Worm (Caenorhabditis elegans): Measurements from ENCODE around the gene meg-1.

The meg-1 gene

ce11 chrX:13929534-13929933, at the start of gene meg-1:
meg-1 (minus strand) TSS chrX:13929634.
- TF ChIP-seq ama-1 (optimal IDR thresholded peaks at IDR 0.05) (no peak), tbx-11 (GFP tag; IDR thresholded peaks at IDR 0.05) (no peak), hnd-1 (tag; optimal IDR thresholded peaks at IDR 0.05) (no peak), tbx-37 (GFP tag; conservative IDR thresholded peaks at IDR 0.05) (no peak), B0310.2 (tag; optimal IDR thresholded peaks at IDR 0.05) (no peak), tra-4 (tag; optimal IDR thresholded peaks at IDR 0.05) (no peak)

DNA sequence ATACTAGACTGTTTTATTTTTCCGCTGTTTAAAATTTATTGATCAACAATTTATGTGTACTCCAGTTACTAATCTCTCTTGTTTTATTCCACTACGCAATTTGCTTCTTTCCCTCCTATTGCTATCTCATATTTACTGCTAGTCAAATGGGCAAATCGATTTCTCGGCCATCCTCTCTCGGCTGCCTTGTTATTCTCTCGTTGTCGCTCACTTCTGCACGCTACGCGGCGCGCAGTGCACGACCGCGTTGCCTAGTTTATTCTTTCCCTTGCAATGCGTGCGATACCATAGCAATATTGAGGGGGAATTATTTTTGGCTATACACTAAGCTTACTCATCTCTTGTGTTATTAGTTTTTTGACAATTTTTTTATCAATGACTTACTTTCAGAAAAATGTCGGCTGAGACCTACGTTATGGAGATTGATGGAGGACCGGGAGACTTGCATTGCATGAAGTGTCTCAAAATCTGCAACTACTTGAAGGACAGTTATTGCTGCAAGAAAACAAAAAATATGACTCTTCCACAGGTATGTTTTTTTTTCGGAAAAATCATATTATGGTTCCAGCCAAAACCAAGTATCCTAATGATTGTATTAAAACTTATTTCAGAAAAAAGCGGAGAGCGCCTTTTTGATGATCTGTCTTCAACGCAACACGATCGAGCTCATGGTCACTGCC, 48.1 kb upstream of the meg-1 start, which contains the start of gene F48F7.6:
Gene F48F7.6 (plus strand): TSS at position 391 of the 680 bp plus-strand sequence.
- TF ChIP-seq B0310.2 (tag; optimal IDR thresholded peaks at IDR 0.05) (no peak), pes-1 (GFP tag; IDR thresholded peaks at IDR 0.05) (no peak), tra-4 (tag; optimal IDR thresholded peaks at IDR 0.05) (no peak), F13C5.2 (tag; optimal IDR thresholded peaks at IDR 0.05) (peak; percentile 50), hmg-4 (GFP tag; optimal IDR thresholded peaks at IDR 0.05) (peak; percentile 72), scrt-1 (GFP tag; IDR thresholded peaks at IDR 0.05) (no peak), tbx-11 (GFP tag; IDR thresholded peaks at IDR 0.05) (no peak), ceh-13 (GFP tag; optimal IDR thresholded peaks at IDR 0.05) (no peak), aly-1 (tag; optimal IDR thresholded peaks at IDR 0.05) (peak; percentile 60), hnd-1 (tag; optimal IDR thresholded peaks at IDR 0.05) (no peak), flt-1 (GFP tag; IDR thresholded peaks at IDR 0.05) (peak; percentile 40; the same call in 1 of the 2 replicates), ets-7 (tag; optimal IDR thresholded peaks at IDR 0.05) (no peak)

DNA sequence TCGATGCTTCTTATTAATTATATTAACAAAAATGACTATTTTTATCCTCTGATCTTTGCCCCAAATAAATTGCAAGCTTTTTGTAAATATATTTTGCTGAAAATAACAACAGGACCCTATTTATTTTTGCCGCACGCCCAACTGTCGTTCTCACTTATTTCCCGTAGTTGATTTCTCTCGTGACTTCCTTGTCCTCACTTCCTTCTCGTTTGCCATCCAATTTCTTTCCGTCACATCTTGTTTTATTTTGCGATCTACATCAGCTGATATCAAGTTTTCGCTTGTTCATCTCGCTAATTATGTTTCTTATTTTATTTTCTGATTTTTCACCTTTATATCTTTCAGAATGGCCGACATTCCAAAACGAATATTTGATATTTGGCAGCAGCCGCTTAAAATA, 45.9 kb upstream of the meg-1 start, which contains the start of gene F48F7.5:
Gene F48F7.5 (plus strand): TSS at position 340 of the 400 bp plus-strand sequence.
- no peak for TF ChIP-seq ama-1 (optimal IDR thresholded peaks at IDR 0.05)
- TF ChIP-seq F13C5.2 (tag; optimal IDR thresholded peaks at IDR 0.05), result no peak
- no peak for TF ChIP-seq tra-4 (tag; optimal IDR thresholded peaks at IDR 0.05)
- no peak for TF ChIP-seq ceh-36 (tag; optimal IDR thresholded peaks at IDR 0.05)
- TF ChIP-seq hnd-1 (tag; optimal IDR thresholded peaks at IDR 0.05), result no peak
- TF ChIP-seq aly-1 (tag; optimal IDR thresholded peaks at IDR 0.05), result no peak
- no peak for TF ChIP-seq scrt-1 (GFP tag; IDR thresholded peaks at IDR 0.05)
- no peak for TF ChIP-seq tbx-11 (GFP tag; IDR thresholded peaks at IDR 0.05)
- no peak for TF ChIP-seq hmg-4 (GFP tag; optimal IDR thresholded peaks at IDR 0.05)
- no peak for TF ChIP-seq ceh-13 (GFP tag; optimal IDR thresholded peaks at IDR 0.05)

ce11 chrX:13974448-13975071, 45.1 kb upstream of the meg-1 start:
- no peak for TF ChIP-seq hnd-1 (tag; optimal IDR thresholded peaks at IDR 0.05)
- TF ChIP-seq hmbx-1 (tag; optimal IDR thresholded peaks at IDR 0.05), result no peak
- no peak for TF ChIP-seq hmg-4 (GFP tag; optimal IDR thresholded peaks at IDR 0.05)
- TF ChIP-seq tra-4 (tag; optimal IDR thresholded peaks at IDR 0.05), result no peak
- TF ChIP-seq ceh-13 (GFP tag; optimal IDR thresholded peaks at IDR 0.05), result no peak
- no peak for TF ChIP-seq scrt-1 (GFP tag; IDR thresholded peaks at IDR 0.05)
- TF ChIP-seq aly-1 (tag; optimal IDR thresholded peaks at IDR 0.05), result no peak
- TF ChIP-seq ceh-36 (tag; optimal IDR thresholded peaks at IDR 0.05), result no peak
- TF ChIP-seq ets-7 (tag; optimal IDR thresholded peaks at IDR 0.05), result no peak

DNA sequence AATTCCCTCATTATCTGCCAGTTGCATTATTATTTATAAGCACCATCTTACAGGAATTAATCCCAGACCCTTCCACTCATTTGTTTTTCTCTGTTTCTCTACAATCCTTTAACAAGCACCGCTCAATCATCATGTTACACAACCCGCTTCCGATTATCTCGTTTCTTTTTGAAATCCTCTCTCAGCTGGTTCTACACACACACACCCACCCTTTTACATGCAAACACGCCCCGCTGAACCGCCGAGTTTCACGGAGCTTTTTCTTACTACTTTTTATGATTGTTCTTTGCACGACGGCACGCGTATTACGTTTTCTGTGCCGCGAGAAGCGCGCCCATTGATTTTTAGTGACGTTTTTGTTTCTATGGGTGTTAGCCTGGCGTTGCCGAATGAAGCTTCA, 44.3 kb upstream of the meg-1 start:
- TF ChIP-seq hmbx-1 (tag; optimal IDR thresholded peaks at IDR 0.05) (no peak), ceh-13 (GFP tag; optimal IDR thresholded peaks at IDR 0.05) (no peak), aly-1 (tag; optimal IDR thresholded peaks at IDR 0.05) (no peak), ama-1 (optimal IDR thresholded peaks at IDR 0.05) (no peak), tbx-37 (GFP tag; conservative IDR thresholded peaks at IDR 0.05) (no peak), scrt-1 (GFP tag; IDR thresholded peaks at IDR 0.05) (no peak), flt-1 (GFP tag; IDR thresholded peaks at IDR 0.05) (no peak), tra-4 (tag; optimal IDR thresholded peaks at IDR 0.05) (no peak), sea-1 (GFP tag; conservative IDR thresholded peaks at IDR 0.05) (no peak), pes-1 (GFP tag; IDR thresholded peaks at IDR 0.05) (no peak), hmg-4 (GFP tag; optimal IDR thresholded peaks at IDR 0.05) (no peak)

- TF ChIP-seq flt-1 (GFP tag; IDR thresholded peaks at IDR 0.05) (0 out of 2 replicates have a peak, but pooled peaks have one; percentile 4), sea-1 (GFP tag; conservative IDR thresholded peaks at IDR 0.05) (0 out of 2 replicates have a peak, but pooled peaks have one; percentile 7), pes-1 (GFP tag; IDR thresholded peaks at IDR 0.05) (peak; percentile 15; the same call in 1 of the 2 replicates), tbx-37 (GFP tag; conservative IDR thresholded peaks at IDR 0.05) (0 out of 2 replicates have a peak, but pooled peaks have one; percentile 34)
These were observed 43.7 kb upstream of the meg-1 start for ce11 chrX:13973086-13973485.

- TF ChIP-seq pes-1 (GFP tag; IDR thresholded peaks at IDR 0.05) (no peak), tbx-37 (GFP tag; conservative IDR thresholded peaks at IDR 0.05) (0 out of 2 replicates have a peak, but pooled peaks have one; percentile 7), hmg-4 (GFP tag; optimal IDR thresholded peaks at IDR 0.05) (peak; percentile 74)
These were observed 40.0 kb upstream of the meg-1 start for ce11 chrX:13969257-13969968.

DNA sequence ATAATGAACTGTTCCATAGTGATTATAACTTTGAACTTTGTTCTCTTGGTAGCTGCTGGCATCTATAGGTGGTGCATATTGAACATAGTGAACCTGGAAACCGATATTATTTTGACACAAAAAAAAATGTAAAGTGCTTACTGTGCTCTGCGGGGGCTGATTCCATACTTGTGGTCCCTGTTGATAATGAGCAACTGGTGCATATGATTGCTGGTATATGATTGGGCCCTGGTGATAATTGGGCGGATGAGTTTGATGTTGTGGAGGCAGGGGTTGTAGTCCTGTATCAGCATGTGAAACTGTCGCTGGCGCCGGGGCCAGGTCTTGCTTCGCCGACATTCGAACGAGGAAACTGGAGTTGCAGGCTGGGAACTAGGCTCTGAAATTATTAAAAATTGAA, 38.9 kb upstream of the meg-1 start, which contains the start of gene pqn-39:
Gene pqn-39 (minus strand): TSS at position 385 of the 400 bp plus-strand sequence.
- TF ChIP-seq B0310.2 (tag; optimal IDR thresholded peaks at IDR 0.05), result no peak
- no peak for TF ChIP-seq tbx-37 (GFP tag; conservative IDR thresholded peaks at IDR 0.05)
- TF ChIP-seq pes-1 (GFP tag; IDR thresholded peaks at IDR 0.05), result no peak
- TF ChIP-seq hmbx-1 (tag; optimal IDR thresholded peaks at IDR 0.05), result no peak
- TF ChIP-seq ceh-36 (tag; optimal IDR thresholded peaks at IDR 0.05), result no peak
- TF ChIP-seq tra-4 (tag; optimal IDR thresholded peaks at IDR 0.05), result no peak
- no peak for TF ChIP-seq flt-1 (GFP tag; IDR thresholded peaks at IDR 0.05)
- TF ChIP-seq ceh-13 (GFP tag; optimal IDR thresholded peaks at IDR 0.05), result no peak
- no peak for TF ChIP-seq F13C5.2 (tag; optimal IDR thresholded peaks at IDR 0.05)
- no peak for TF ChIP-seq scrt-1 (GFP tag; IDR thresholded peaks at IDR 0.05)

Data from whole organism, early embryonic.